Worm (Caenorhabditis elegans) whole organism, L4/young adult: ENCODE data around the gene T05C12.4.

Experiments
- W03F9.2 ChIP-seq: fragments of 150-350 bp; optimal IDR thresholded peaks from 2 replicates; lab custom pipeline; 2014; ENCODE audit warnings: missing biosample characterization, missing genetic modification characterization
- dao-5 ChIP-seq: sonication (generic microtip); optimal IDR thresholded peaks from 2 replicates; lab custom pipeline; 2016; ENCODE audit warnings: missing genotype, missing genetic modification characterization, moderate library complexity, missing compliant biosample characterization
- him-1 ChIP-seq: sonication (generic microtip); optimal IDR thresholded peaks from 2 replicates; lab custom pipeline; 2016; ENCODE audit warnings: missing genotype, missing genetic modification reagents, missing genetic modification characterization, missing compliant biosample characterization

- no peak for TF ChIP-seq W03F9.2 (tag; lab: Kevin White, UChicago)
- no peak for TF ChIP-seq him-1 (tag; lab: Kevin White, UChicago)
- TF ChIP-seq dao-5 (tag; lab: Kevin White, UChicago), result no peak
These were observed 23.3 kb downstream of the T05C12.4 start, which contains the start of the genes tub-1 and tmem-138 for ce11 chrII:8156845-8157373.
